Fruit fly (Drosophila melanogaster) whole organism, embryonic: ENCODE measurements around the gene CG14246.

Source experiments
- Ada2b ChIP-seq: fragments of 200-800 bp; sonication (Bioruptor generic); IDR thresholded peaks from 2 replicates; pipeline ENCODE4 v1.3.6; 2022; ENCODE audit warnings: missing biosample characterization, missing genetic modification characterization
- C15 ChIP-seq: fragments of 200-800 bp; sonication (Bioruptor generic); IDR thresholded peaks from 3 replicates; pipeline ENCODE4 v1.3.6; 2022; ENCODE audit warnings: missing biosample characterization, missing genetic modification characterization
- CG10147 ChIP-seq: fragments of 200-800 bp; sonication (Bioruptor generic); optimal IDR thresholded peaks from 2 replicates; lab custom pipeline; 2019; ENCODE audit warnings: missing biosample characterization, mild to moderate bottlenecking, missing genetic modification characterization, moderate library complexity
- CG13287 ChIP-seq: fragments of 200-800 bp; sonication (Bioruptor generic); IDR thresholded peaks from 2 replicates; pipeline ENCODE4 v1.3.6; 2022; ENCODE audit warnings: missing biosample characterization, missing genetic modification characterization; ENCODE audit not compliant: partially characterized antibody
- CG13424 ChIP-seq: fragments of 200-800 bp; sonication (Bioruptor generic); optimal IDR thresholded peaks from 2 replicates; lab custom pipeline; 2019; ENCODE audit warnings: missing biosample characterization, mild to moderate bottlenecking, missing genetic modification characterization, moderate library complexity
- CG13624 ChIP-seq: fragments of 200-800 bp; sonication (Bioruptor generic); optimal IDR thresholded peaks from 2 replicates; lab custom pipeline; 2016; ENCODE audit warnings: missing biosample characterization, missing genetic modification characterization
- CG2712 ChIP-seq: fragments of 200-800 bp; optimal IDR thresholded peaks from 3 replicates; lab custom pipeline; 2019; ENCODE audit warnings: missing biosample characterization, mild to moderate bottlenecking, missing genetic modification characterization, moderate library complexity
- CG3281 ChIP-seq: fragments of 200-800 bp; sonication (Bioruptor generic); optimal IDR thresholded peaks from 3 replicates; lab custom pipeline; 2017; ENCODE audit warnings: missing biosample characterization, mild to moderate bottlenecking, missing genetic modification characterization
- CG3838 ChIP-seq: fragments of 200-800 bp; sonication (Bioruptor generic); optimal IDR thresholded peaks from 3 replicates; lab custom pipeline; 2016; ENCODE audit warnings: missing biosample characterization, missing genetic modification characterization
- CG42726 ChIP-seq: fragments of 200-800 bp; sonication (Bioruptor generic); IDR thresholded peaks from 2 replicates; pipeline ENCODE4 v1.3.6; 2022; ENCODE audit warnings: missing biosample characterization, missing genetic modification characterization; ENCODE audit not compliant: partially characterized antibody
- CG8290 ChIP-seq, 3 experiments: fragments of 200-800 bp; sonication (Bioruptor generic); optimal IDR thresholded peaks; 2 replicates each; lab custom pipeline; 2016 to 2019; ENCODE audit warnings: missing biosample characterization in 3 of 3, missing genetic modification characterization in 3 of 3, mild to moderate bottlenecking in 2 of 3, moderate library complexity in 1 of 3
- CG8944 ChIP-seq: fragments of 200-800 bp; sonication (Bioruptor generic); optimal IDR thresholded peaks from 3 replicates; lab custom pipeline; 2016; ENCODE audit warnings: missing biosample characterization, missing genetic modification characterization
- CG9932 ChIP-seq: fragments of 200-800 bp; sonication (Bioruptor generic); IDR thresholded peaks from 2 replicates; pipeline ENCODE4 v1.3.6; 2022; ENCODE audit warnings: missing biosample characterization, missing genetic modification characterization
- D ChIP-seq, 2 experiments: fragments of 200-800 bp in 1 of 2; fragments of >200 bp in 1 of 2; sonication (Bioruptor generic) in 1 of 2; optimal IDR thresholded peaks; 2 replicates in 1 of 2; 3 replicates in 1 of 2; lab custom pipeline; 2017; ENCODE audit warnings: mild to moderate bottlenecking in 1 of 2, missing biosample characterization in 1 of 2, missing genetic modification characterization in 1 of 2, missing genetic modification reagents in 1 of 2
- Dbx ChIP-seq: fragments of 200-800 bp; sonication (Bioruptor generic); IDR thresholded peaks from 3 replicates; pipeline ENCODE4 v1.3.6; 2022; ENCODE audit warnings: missing biosample characterization, missing genetic modification characterization
- Dll ChIP-seq: fragments of 200-800 bp; sonication (Bioruptor generic); IDR thresholded peaks from 4 replicates; pipeline ENCODE4 v1.3.6; 2022; ENCODE audit warnings: missing biosample characterization, missing genetic modification characterization; ENCODE audit not compliant: partially characterized antibody
- Doc3 ChIP-seq: fragments of 200-800 bp; sonication (Bioruptor generic); IDR thresholded peaks from 3 replicates; pipeline ENCODE4 v1.3.6; 2022; ENCODE audit warnings: missing biosample characterization, missing genetic modification characterization; ENCODE audit not compliant: partially characterized antibody
- Dref ChIP-seq: fragments of 200-800 bp; sonication (Bioruptor generic); IDR thresholded peaks from 2 replicates; pipeline ENCODE4 v1.3.6; 2022; ENCODE audit warnings: missing biosample characterization, missing genetic modification characterization
- Ets97D ChIP-seq: fragments of 200-800 bp; sonication (Bioruptor generic); optimal IDR thresholded peaks from 3 replicates; lab custom pipeline; 2016; ENCODE audit warnings: missing biosample characterization, missing genetic modification characterization
- Lhr ChIP-seq: fragments of 200-800 bp; sonication (Bioruptor generic); optimal IDR thresholded peaks from 3 replicates; lab custom pipeline; 2017; ENCODE audit warnings: mild to moderate bottlenecking, missing biosample characterization, missing genetic modification reagents, missing genetic modification characterization
- Lim3 ChIP-seq: fragments of 200-800 bp; sonication (Bioruptor generic); IDR thresholded peaks from 2 replicates; pipeline ENCODE4 v1.3.6; 2022; ENCODE audit warnings: missing biosample characterization, missing genetic modification characterization
- Lpt ChIP-seq: fragments of >200 bp; optimal IDR thresholded peaks from 2 replicates; lab custom pipeline; 2018; ENCODE audit warnings: missing biosample characterization, missing genetic modification characterization
- MBD-R2 ChIP-seq: fragments of 200-800 bp; sonication (Bioruptor generic); IDR thresholded peaks from 2 replicates; pipeline ENCODE4 v1.3.6; 2022; ENCODE audit warnings: missing biosample characterization, missing genetic modification characterization
- Med ChIP-seq: fragments of 200-800 bp; sonication (Bioruptor generic); peaks from one replicate; lab custom pipeline; 2016; ENCODE audit warnings: missing biosample characterization, missing genetic modification characterization, mild to moderate bottlenecking, inconsistent platforms, moderate library complexity
- NFAT ChIP-seq: fragments of 200-800 bp; sonication (Bioruptor generic); IDR thresholded peaks from 2 replicates; pipeline ENCODE4 v1.3.6; 2022; ENCODE audit warnings: missing biosample characterization, missing genetic modification characterization
- Sin3A ChIP-seq: fragments of >200 bp; optimal IDR thresholded peaks from 2 replicates; lab custom pipeline; 2018
- Six4 ChIP-seq: fragments of 200-800 bp; sonication (Bioruptor generic); optimal IDR thresholded peaks from 2 replicates; lab custom pipeline; 2016; ENCODE audit warnings: missing biosample characterization, missing genetic modification characterization
- abd-A ChIP-seq: fragments of 200-800 bp; sonication (Bioruptor generic); optimal IDR thresholded peaks from 3 replicates; lab custom pipeline; 2019; ENCODE audit warnings: missing biosample characterization, mild to moderate bottlenecking, missing genetic modification characterization, moderate library complexity
- amos ChIP-seq: fragments of 200-800 bp; sonication (Bioruptor generic); IDR thresholded peaks from 2 replicates; pipeline ENCODE4 v1.3.6; 2022; ENCODE audit warnings: missing biosample characterization, missing genetic modification characterization; ENCODE audit not compliant: partially characterized antibody
- ato ChIP-seq: fragments of 200-800 bp; sonication (Bioruptor generic); IDR thresholded peaks from 2 replicates; pipeline ENCODE4 v1.3.6; 2022; ENCODE audit warnings: missing biosample characterization, missing genetic modification characterization; ENCODE audit not compliant: partially characterized antibody
- bbx ChIP-seq: fragments of 200-800 bp; sonication (Bioruptor generic); IDR thresholded peaks from 2 replicates; pipeline ENCODE4 v1.3.6; 2022; ENCODE audit warnings: missing biosample characterization, missing genetic modification characterization; ENCODE audit not compliant: partially characterized antibody
- cg ChIP-seq: fragments of 200-800 bp; sonication (Bioruptor generic); optimal IDR thresholded peaks from 3 replicates; lab custom pipeline; 2019; ENCODE audit warnings: missing biosample characterization, mild to moderate bottlenecking, missing genetic modification characterization, moderate library complexity
- danr ChIP-seq: fragments of 200-800 bp; sonication (Bioruptor generic); IDR thresholded peaks from 2 replicates; pipeline ENCODE4 v1.3.6; 2022; ENCODE audit warnings: missing biosample characterization, missing genetic modification characterization
- gfzf ChIP-seq: fragments of 200-800 bp; sonication (Bioruptor generic); optimal IDR thresholded peaks from 2 replicates; lab custom pipeline; 2016; ENCODE audit warnings: missing biosample characterization, mild to moderate bottlenecking, missing genetic modification characterization, moderate library complexity
- hb ChIP-seq: fragments of 200-800 bp; sonication (Bioruptor generic); IDR thresholded peaks from 3 replicates; pipeline ENCODE4 v1.3.6; 2022; ENCODE audit warnings: missing biosample characterization, missing genetic modification characterization; ENCODE audit not compliant: partially characterized antibody
- hbn ChIP-seq: fragments of 200-800 bp; sonication (Bioruptor generic); IDR thresholded peaks from 2 replicates; pipeline ENCODE4 v1.3.6; 2022; ENCODE audit warnings: missing biosample characterization, missing genetic modification characterization; ENCODE audit not compliant: partially characterized antibody
- hkb ChIP-seq, 2 experiments: fragments of 200-800 bp in 1 of 2; fragments of >200 bp in 1 of 2; sonication (Bioruptor generic) in 1 of 2; IDR thresholded peaks in 1 of 2; optimal IDR thresholded peaks in 1 of 2; 2 replicates each; pipeline versions ENCODE4 v1.3.6 to Lab custom; 2017 to 2022; ENCODE audit warnings: missing biosample characterization in 1 of 2, missing genetic modification characterization in 1 of 2
- jigr1 ChIP-seq: fragments of 200-800 bp; sonication (Bioruptor generic); IDR thresholded peaks from 3 replicates; pipeline ENCODE4 v1.3.6; 2022; ENCODE audit warnings: missing biosample characterization, missing genetic modification characterization
- nerfin-2 ChIP-seq: fragments of 200-800 bp; sonication (Bioruptor generic); IDR thresholded peaks from 2 replicates; pipeline ENCODE4 v1.3.6; 2022; ENCODE audit warnings: missing biosample characterization, missing genetic modification characterization; ENCODE audit not compliant: partially characterized antibody
- odd ChIP-seq: fragments of 200-800 bp; sonication (Bioruptor generic); optimal IDR thresholded peaks from 2 replicates; lab custom pipeline; 2017; ENCODE audit warnings: missing biosample characterization, mild to moderate bottlenecking, missing genetic modification characterization
- pan ChIP-seq, 4 experiments: fragments of >200 bp in 3 of 4; fragments of 200-800 bp in 1 of 4; sonication (Bioruptor generic) in 1 of 4; optimal IDR thresholded peaks in 3 of 4; IDR thresholded peaks in 1 of 4; 2 replicates each; pipeline versions ENCODE4 v1.3.6 to Lab custom; 2017 to 2022; ENCODE audit warnings: missing biosample characterization in 2 of 4, missing genetic modification characterization in 2 of 4, mixed read lengths in 1 of 4
- pb ChIP-seq: fragments of 200-800 bp; sonication (Bioruptor generic); optimal IDR thresholded peaks from 3 replicates; lab custom pipeline; 2016; ENCODE audit warnings: missing biosample characterization, missing genetic modification characterization
- phol ChIP-seq: fragments of 200-800 bp; sonication (Bioruptor generic); optimal IDR thresholded peaks from 3 replicates; lab custom pipeline; 2018; ENCODE audit warnings: missing biosample characterization, mild to moderate bottlenecking, missing genetic modification characterization, moderate library complexity
- pum ChIP-seq: fragments of 200-800 bp; sonication (Bioruptor generic); optimal IDR thresholded peaks from 2 replicates; lab custom pipeline; 2016; ENCODE audit warnings: missing biosample characterization, missing genetic modification characterization
- ranshi ChIP-seq: fragments of 200-800 bp; sonication (Bioruptor generic); IDR thresholded peaks from 2 replicates; pipeline ENCODE4 v1.3.6; 2022; ENCODE audit warnings: missing biosample characterization, missing genetic modification characterization
- ro ChIP-seq: fragments of 200-800 bp; sonication (Bioruptor generic); IDR thresholded peaks from 2 replicates; pipeline ENCODE4 v1.3.6; 2022; ENCODE audit warnings: missing biosample characterization, missing genetic modification characterization
- sens ChIP-seq: fragments of 200-800 bp; sonication (Bioruptor generic); peaks from one replicate; lab custom pipeline; 2016; ENCODE audit warnings: missing biosample characterization, missing genetic modification characterization
- vnd ChIP-seq: fragments of 200-800 bp; sonication (Bioruptor generic); IDR thresholded peaks from 3 replicates; pipeline ENCODE4 v1.3.6; 2022; ENCODE audit warnings: missing biosample characterization, missing genetic modification characterization; ENCODE audit not compliant: partially characterized antibody

Gene CG14246

dm6 chr3R:26724977-26725612 lies 2.0 kb upstream of the CG14246 start, which contains the start of gene CG6420 (continued):
- TF ChIP-seq ranshi (GFP tag; lab: Robert Waterston, UW): no peak
- peak; percentile 83 for TF ChIP-seq hkb (optimal IDR thresholded peaks at IDR 0.05; lab: Kevin White, UChicago)
- no peak for TF ChIP-seq hkb (GFP tag; IDR thresholded peaks at IDR 0.05; lab: Robert Waterston, UW)
- TF ChIP-seq NFAT: no peak
- peak; percentile 24 for TF ChIP-seq phol (tag; lab: Kevin White, UChicago)
- TF ChIP-seq Sin3A (lab: Kevin White, UChicago): peak; percentile 58
- TF ChIP-seq amos: peak; percentile 93
- TF ChIP-seq odd (GFP tag; lab: Kevin White, UChicago): no peak
- TF ChIP-seq CG13287 (GFP tag; lab: Robert Waterston, UW): peak; percentile 90
- peak; percentile 91 for TF ChIP-seq hbn (GFP tag; lab: Robert Waterston, UW)
- no peak for TF ChIP-seq jigr1 (GFP tag; lab: Robert Waterston, UW)
- TF ChIP-seq Dbx (GFP tag; lab: Robert Waterston, UW): 0 out of 3 replicates have a peak, but pooled peaks have one; percentile 10
- peak; percentile 84 for TF ChIP-seq Doc3 (GFP tag; lab: Robert Waterston, UW)
- peak; percentile 76 for TF ChIP-seq vnd (GFP tag; lab: Robert Waterston, UW)
- peak; percentile 90 for TF ChIP-seq CG42726 (GFP tag; lab: Robert Waterston, UW)
- no peak for TF ChIP-seq Ada2b (GFP tag; lab: Robert Waterston, UW)
- TF ChIP-seq Six4 (GFP tag; lab: Kevin White, UChicago): no peak
- peak; percentile 75 for TF ChIP-seq MBD-R2 (GFP tag; lab: Robert Waterston, UW)
- no peak for TF ChIP-seq Lim3 (GFP tag; lab: Robert Waterston, UW)
- peak; percentile 62 for TF ChIP-seq Lhr
- TF ChIP-seq C15 (GFP tag; lab: Robert Waterston, UW): no peak
- no peak for TF ChIP-seq CG3838
- peak; percentile 88 for TF ChIP-seq bbx (GFP tag; lab: Robert Waterston, UW)
- no peak for TF ChIP-seq pb (GFP tag; lab: Kevin White, UChicago)
- TF ChIP-seq hb: peak; percentile 74
- peak; percentile 87 for TF ChIP-seq nerfin-2 (GFP tag; lab: Robert Waterston, UW)
- no peak for TF ChIP-seq pan (optimal IDR thresholded peaks at IDR 0.05; lab: Kevin White, UChicago)
- TF ChIP-seq pan (GFP tag; optimal IDR thresholded peaks at IDR 0.05 in 1 of 2, IDR thresholded peaks at IDR 0.05 in 1 of 2): no peak
- TF ChIP-seq abd-A (tag; lab: Kevin White, UChicago): no peak
- TF ChIP-seq CG13424 (tag; lab: Kevin White, UChicago): no peak
- peak; percentile 90 for TF ChIP-seq Dll (GFP tag; lab: Robert Waterston, UW)
- TF ChIP-seq cg (GFP tag; lab: Kevin White, UChicago): no peak
- no peak for TF ChIP-seq CG8944
- peak; percentile 41 for TF ChIP-seq CG2712
- TF ChIP-seq ro (GFP tag; lab: Robert Waterston, UW): no peak
- TF ChIP-seq CG8290 (GFP tag; optimal IDR thresholded peaks at IDR 0.05; lab: Kevin White, UChicago): no peak
- TF ChIP-seq CG8290 (tag; optimal IDR thresholded peaks at IDR 0.05; lab: Kevin White, UChicago): no peak
- no peak for TF ChIP-seq Lpt
- peak; percentile 73 for TF ChIP-seq ato
- peak; percentile 72 for TF ChIP-seq sens
- peak; percentile 69 for TF ChIP-seq Ets97D (GFP tag; lab: Kevin White, UChicago)
- no peak for TF ChIP-seq CG13624 (GFP tag; lab: Kevin White, UChicago)
- TF ChIP-seq Dref (GFP tag; lab: Robert Waterston, UW): peak; percentile 70
- peak; percentile 82 for TF ChIP-seq gfzf (GFP tag; lab: Kevin White, UChicago)
- no peak for TF ChIP-seq D (optimal IDR thresholded peaks at IDR 0.05; lab: Kevin White, UChicago)
- TF ChIP-seq D (GFP tag; optimal IDR thresholded peaks at IDR 0.05; lab: Kevin White, UChicago): no peak
- TF ChIP-seq CG10147 (GFP tag; lab: Kevin White, UChicago): no peak
- TF ChIP-seq CG3281 (GFP tag; lab: Kevin White, UChicago): no peak
- TF ChIP-seq pum (GFP tag; lab: Kevin White, UChicago): no peak
- TF ChIP-seq Med: peak; percentile 87
- no peak for TF ChIP-seq CG9932 (GFP tag; lab: Robert Waterston, UW)
- TF ChIP-seq danr (GFP tag; lab: Robert Waterston, UW): no peak
